Worm (Caenorhabditis elegans): ENCODE measurements around the gene lips-1.

The lips-1 gene

ce11 chrX:12458021-12458420, 34.5 kb upstream of the lips-1 start (continued):
- 0 out of 2 replicates have a peak, but pooled peaks have one; percentile 39 for TF ChIP-seq hmg-20 (GFP tag; IDR thresholded peaks at IDR 0.05)
- TF ChIP-seq tbx-9 (tag; optimal IDR thresholded peaks at IDR 0.05; ENCODE audit: borderline replicate concordance), result peak; percentile 16
- no peak for TF ChIP-seq F37B4.10 (GFP tag; IDR thresholded peaks at IDR 0.05)
- TF ChIP-seq ztf-28 (GFP tag; IDR thresholded peaks at IDR 0.05), result peak; percentile 53; the same call in 1 of the 2 replicates
- TF ChIP-seq egl-44 (GFP tag; IDR thresholded peaks at IDR 0.05), result peak; percentile 97
- TF ChIP-seq bed-2 (GFP tag; IDR thresholded peaks at IDR 0.05), result no peak
- no peak for TF ChIP-seq Y95B8A.8 (GFP tag; IDR thresholded peaks at IDR 0.05)
- peak; percentile 26 for TF ChIP-seq T26A5.8 (tag; optimal IDR thresholded peaks at IDR 0.05)
- peak; percentile 13 for TF ChIP-seq lsl-1 (GFP tag; optimal IDR thresholded peaks at IDR 0.05)
- no peak for TF ChIP-seq attf-3 (GFP tag; conservative IDR thresholded peaks at IDR 0.05)
- peak; percentile 70 for TF ChIP-seq ceh-27 (GFP tag; optimal IDR thresholded peaks at IDR 0.05)
- peak; percentile 29 for TF ChIP-seq ztf-26 (tag; optimal IDR thresholded peaks at IDR 0.05)
- peak; percentile 73 for TF ChIP-seq hmg-1.2 (GFP tag; IDR thresholded peaks at IDR 0.05)
- TF ChIP-seq Y67H2A.10 (GFP tag; conservative IDR thresholded peaks at IDR 0.05), result no peak
- peak; percentile 83 for TF ChIP-seq fkh-3 (tag; optimal IDR thresholded peaks at IDR 0.05)
- TF ChIP-seq F23B12.7 (tag; optimal IDR thresholded peaks at IDR 0.05; ENCODE audit: insufficient read depth), result peak; percentile 83
- TF ChIP-seq atf-7 (tag; optimal IDR thresholded peaks at IDR 0.05), result peak; percentile 52
- peak; percentile 46 for TF ChIP-seq lsy-27 (tag; optimal IDR thresholded peaks at IDR 0.05; ENCODE audit: borderline replicate concordance, insufficient read depth)
- no peak for TF ChIP-seq ceh-91 (GFP tag; IDR thresholded peaks at IDR 0.05)
- TF ChIP-seq madf-10 (tag; optimal IDR thresholded peaks at IDR 0.05), result peak; percentile 80
- TF ChIP-seq ztf-25 (GFP tag; IDR thresholded peaks at IDR 0.05), result no peak
- TF ChIP-seq rcor-1 (GFP tag; IDR thresholded peaks at IDR 0.05), result peak; percentile 64
- no peak for TF ChIP-seq lag-1 (GFP tag; IDR thresholded peaks at IDR 0.05)
- no peak for TF ChIP-seq xnd-1 (tag; optimal IDR thresholded peaks at IDR 0.05)
- peak; percentile 94 for TF ChIP-seq tbp1 (GFP tag; optimal IDR thresholded peaks at IDR 0.05)
- no peak for TF ChIP-seq sdz-38 (tag; optimal IDR thresholded peaks at IDR 0.05)
- peak; percentile 43; the same call in 1 of the 2 replicates for TF ChIP-seq hsf-1 (GFP tag; IDR thresholded peaks at IDR 0.05)
- TF ChIP-seq ceh-100 (GFP tag; IDR thresholded peaks at IDR 0.05), result peak; percentile 30; the same call in 1 of the 2 replicates
- peak; percentile 78 for TF ChIP-seq ZK185.1 (tag; optimal IDR thresholded peaks at IDR 0.05; ENCODE audit: poor library complexity, severe bottlenecking)
- no peak for TF ChIP-seq madf-3 (GFP tag; IDR thresholded peaks at IDR 0.05)
- 0 out of 2 replicates have a peak, but pooled peaks have one; percentile 58 for TF ChIP-seq egl-18 (GFP tag; IDR thresholded peaks at IDR 0.05)
- TF ChIP-seq zim-3 (tag; optimal IDR thresholded peaks at IDR 0.05), result peak; percentile 81
- peak; percentile 74 for TF ChIP-seq nhr-27 (tag; optimal IDR thresholded peaks at IDR 0.05)
- TF ChIP-seq repo-1 (tag; optimal IDR thresholded peaks at IDR 0.05), result peak; percentile 76
- TF ChIP-seq die-1 (tag; optimal IDR thresholded peaks at IDR 0.05), result peak; percentile 87
- TF ChIP-seq zfh-2 (GFP tag; conservative IDR thresholded peaks at IDR 0.05), result no peak
- no peak for TF ChIP-seq akir-1 (GFP tag; optimal IDR thresholded peaks at IDR 0.05)
- TF ChIP-seq mxl-1 (tag; optimal IDR thresholded peaks at IDR 0.05), result peak; percentile 60
- TF ChIP-seq Y56A3A.18 (GFP tag; IDR thresholded peaks at IDR 0.05), result peak; percentile 84; the same call in 1 of the 2 replicates
- no peak for TF ChIP-seq ztf-6 (GFP tag; IDR thresholded peaks at IDR 0.05)
- TF ChIP-seq C06A6.2 (GFP tag; conservative IDR thresholded peaks at IDR 0.05), result no peak
- no peak for TF ChIP-seq Y53F4B.3 (GFP tag; IDR thresholded peaks at IDR 0.05)
- TF ChIP-seq lin-54 (GFP tag; optimal IDR thresholded peaks at IDR 0.05), result peak; percentile 54
- peak; percentile 60 for TF ChIP-seq athp-1 (tag; optimal IDR thresholded peaks at IDR 0.05)
- TF ChIP-seq lin-40 (tag; optimal IDR thresholded peaks at IDR 0.05), result no peak
- no peak for TF ChIP-seq hrde-1 (tag; optimal IDR thresholded peaks at IDR 0.05; ENCODE audit: borderline replicate concordance)
- TF ChIP-seq K12H6.12 (tag; optimal IDR thresholded peaks at IDR 0.05), result peak; percentile 37
- no peak for TF ChIP-seq F55B11.4 (tag; optimal IDR thresholded peaks at IDR 0.05; ENCODE audit: borderline replicate concordance, insufficient read depth)

Measured in whole organism, young adult.